Worm (Caenorhabditis elegans): ENCODE results near the gene rps-25.

Gene rps-25

ce11 chrIV:5947555-5948151 is at the start of gene rps-25:
Gene rps-25, minus strand, starts transcription at chrIV:5947605.
- no peak for TF ChIP-seq unc-62 (GFP tag; optimal IDR thresholded peaks at IDR 0.05)

DNA sequence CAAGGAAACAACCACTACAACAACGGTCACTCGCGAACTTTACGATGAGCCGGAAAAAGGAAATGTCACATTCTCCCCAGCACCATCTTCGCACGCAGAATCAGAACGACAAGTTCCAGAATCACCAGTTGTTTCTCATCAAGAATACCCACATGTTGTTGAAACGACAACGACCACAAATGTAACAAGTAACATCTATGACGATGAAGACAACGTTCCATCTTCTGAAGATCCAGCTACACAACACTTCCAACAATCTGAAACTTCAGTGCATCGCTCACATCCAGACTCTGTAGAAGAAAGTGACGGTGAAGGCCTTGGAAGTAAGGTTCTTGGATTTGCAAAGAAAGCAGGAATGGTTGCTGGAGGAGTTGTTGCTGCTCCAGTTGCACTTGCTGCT is 43.1 kb upstream of the rps-25 start:
- TF ChIP-seq unc-62 (GFP tag; optimal IDR thresholded peaks at IDR 0.05): no peak

- TF ChIP-seq unc-62 (GFP tag; optimal IDR thresholded peaks at IDR 0.05): no peak
Measured at ce11 chrIV:5986829-5987228, 39.4 kb upstream of the rps-25 start.

- no peak for TF ChIP-seq unc-62 (GFP tag; optimal IDR thresholded peaks at IDR 0.05)
Measured at ce11 chrIV:5985823-5986222, 38.4 kb upstream of the rps-25 start.

- no peak for TF ChIP-seq unc-62 (GFP tag; optimal IDR thresholded peaks at IDR 0.05)
Measured at ce11 chrIV:5985422-5985821, 38.0 kb upstream of the rps-25 start.

- no peak for TF ChIP-seq unc-62 (GFP tag; optimal IDR thresholded peaks at IDR 0.05)
Measured at ce11 chrIV:5983191-5983590, 35.8 kb upstream of the rps-25 start.

ce11 chrIV:5979818-5980217 is 32.4 kb upstream of the rps-25 start:
- no peak for TF ChIP-seq unc-62 (GFP tag; optimal IDR thresholded peaks at IDR 0.05)

- TF ChIP-seq unc-62 (GFP tag; optimal IDR thresholded peaks at IDR 0.05): no peak
Measured at ce11 chrIV:5977276-5977675, 29.9 kb upstream of the rps-25 start.

- no peak for TF ChIP-seq unc-62 (GFP tag; optimal IDR thresholded peaks at IDR 0.05)
Measured at ce11 chrIV:5975202-5975601, 27.8 kb upstream of the rps-25 start, which contains the start of gene unc-44. Gene unc-44, plus strand, starts transcription at chrIV:5975557.

DNA sequence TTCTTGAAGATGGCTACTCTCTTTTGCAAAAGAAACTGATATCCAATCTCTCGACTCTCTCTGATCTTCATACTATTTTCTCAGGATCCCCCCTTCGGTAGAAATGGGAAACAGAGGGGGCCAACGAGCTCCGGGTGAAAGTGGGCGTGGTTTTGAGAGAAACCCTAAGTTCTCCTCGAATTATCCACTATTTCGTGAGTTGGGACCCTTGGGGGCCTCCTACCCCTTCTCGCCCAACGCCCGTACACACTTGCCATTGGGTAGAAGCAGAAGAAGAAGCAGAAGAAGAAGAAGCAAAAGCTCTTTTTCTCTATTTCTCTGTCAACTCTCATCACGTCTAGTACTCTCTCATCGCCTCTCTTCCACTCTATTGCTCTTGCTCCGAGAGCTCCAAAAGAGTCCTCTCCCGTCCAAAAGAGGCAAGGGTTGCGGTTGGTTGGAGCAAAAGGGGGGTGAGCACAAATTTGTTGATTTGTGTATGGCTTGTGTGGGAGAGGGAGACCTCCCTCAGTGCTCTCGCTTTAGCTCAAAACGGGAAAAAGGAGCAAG is 26.6 kb upstream of the rps-25 start:
- no peak for TF ChIP-seq unc-62 (GFP tag; optimal IDR thresholded peaks at IDR 0.05)

ce11 chrIV:5970526-5970925 is 23.1 kb upstream of the rps-25 start:
- no peak for TF ChIP-seq unc-62 (GFP tag; optimal IDR thresholded peaks at IDR 0.05)

ce11 chrIV:5967035-5967499 is 19.7 kb upstream of the rps-25 start:
- TF ChIP-seq unc-62 (GFP tag; optimal IDR thresholded peaks at IDR 0.05): no peak

- no peak for TF ChIP-seq unc-62 (GFP tag; optimal IDR thresholded peaks at IDR 0.05)
Measured at ce11 chrIV:5964286-5964685, 16.9 kb upstream of the rps-25 start.

- TF ChIP-seq unc-62 (GFP tag; optimal IDR thresholded peaks at IDR 0.05): no peak
Measured at ce11 chrIV:5962219-5962945, 15.0 kb upstream of the rps-25 start, which contains the start of gene K02B2.6. Gene K02B2.6, minus strand, starts transcription at chrIV:5962269.

- TF ChIP-seq unc-62 (GFP tag; optimal IDR thresholded peaks at IDR 0.05): no peak
Measured at ce11 chrIV:5959951-5960350, 12.5 kb upstream of the rps-25 start.

ce11 chrIV:5954743-5955142 is 7.3 kb upstream of the rps-25 start:
- TF ChIP-seq unc-62 (GFP tag; optimal IDR thresholded peaks at IDR 0.05): no peak

ce11 chrIV:5952966-5953365 is 5.6 kb upstream of the rps-25 start:
- no peak for TF ChIP-seq unc-62 (GFP tag; optimal IDR thresholded peaks at IDR 0.05)
